Worm (Caenorhabditis elegans) whole organism, mixed stage, embryonic: Measurements from ENCODE around the gene rev-1.

ENCODE experiments used
- ceh-39 ChIP-seq: fragments of 150-350 bp; optimal IDR thresholded peaks from 2 replicates; lab custom pipeline; 2014; ENCODE audit warnings: missing biosample characterization, missing genetic modification characterization
- lsy-2 ChIP-seq: fragments of 150-350 bp; optimal IDR thresholded peaks from 2 replicates; lab custom pipeline; 2014; ENCODE audit warnings: missing biosample characterization, missing genetic modification characterization
- nhr-12 ChIP-seq: fragments of 150-350 bp; optimal IDR thresholded peaks from 2 replicates; lab custom pipeline; 2014; ENCODE audit warnings: missing biosample characterization, missing genetic modification characterization
- pha-4 ChIP-seq: fragments of 150-350 bp; optimal IDR thresholded peaks from 2 replicates; lab custom pipeline; 2018; ENCODE audit warnings: missing biosample characterization, missing genetic modification reagents, missing genetic modification characterization

- TF ChIP-seq lsy-2 (tag; lab: Kevin White, UChicago) (peak; percentile 42), nhr-12 (no peak), ceh-39 (tag; lab: Kevin White, UChicago) (no peak), pha-4 (tag; lab: Kevin White, UChicago) (no peak)
Measured at ce11 chrII:7873843-7874372, 26.5 kb upstream of the rev-1 start, which contains the start of gene T01H3.3.
